Worm (Caenorhabditis elegans) whole organism, early embryonic: ENCODE data around the gene F46F5.11.

Experiments
- F13C5.2 ChIP-seq: sonication (generic microtip); optimal IDR thresholded peaks from 2 replicates; lab custom pipeline; 2017; ENCODE audit warnings: mild to moderate bottlenecking, missing genetic modification characterization, inconsistent platforms, missing compliant biosample characterization
- aly-1 ChIP-seq: sonication (generic microtip); optimal IDR thresholded peaks from 2 replicates; lab custom pipeline; 2016; ENCODE audit warnings: missing genetic modification characterization, missing compliant biosample characterization
- ama-1 ChIP-seq: fragments of 150-350 bp; optimal IDR thresholded peaks from 2 replicates; lab custom pipeline; 2014
- ceh-13 ChIP-seq: fragments of 200-800 bp; sonication (Bioruptor generic); optimal IDR thresholded peaks from 2 replicates; lab custom pipeline; 2018; ENCODE audit warnings: mild to moderate bottlenecking, missing genetic modification characterization, missing compliant biosample characterization
- ets-7 ChIP-seq: sonication (generic microtip); optimal IDR thresholded peaks from 2 replicates; lab custom pipeline; 2016; ENCODE audit warnings: missing genotype, missing genetic modification characterization, missing compliant biosample characterization
- flt-1 ChIP-seq: fragments of 200-800 bp; sonication (Bioruptor generic); IDR thresholded peaks from 2 replicates; pipeline ENCODE4 v1.3.6; 2022; ENCODE audit warnings: missing genetic modification characterization, missing compliant biosample characterization
- hmbx-1 ChIP-seq: sonication (generic microtip); optimal IDR thresholded peaks from 2 replicates; lab custom pipeline; 2016; ENCODE audit warnings: mild to moderate bottlenecking, missing genetic modification characterization, missing compliant biosample characterization
- hmg-4 ChIP-seq: fragments of 200-800 bp; sonication (Bioruptor generic); optimal IDR thresholded peaks from 2 replicates; lab custom pipeline; 2018; ENCODE audit warnings: mild to moderate bottlenecking, missing genetic modification characterization, missing compliant biosample characterization
- hnd-1 ChIP-seq: sonication (generic microtip); optimal IDR thresholded peaks from 2 replicates; lab custom pipeline; 2016; ENCODE audit warnings: missing genetic modification characterization, missing compliant biosample characterization
- sea-1 ChIP-seq: fragments of 200-800 bp; sonication (Bioruptor generic); conservative IDR thresholded peaks from 2 replicates; pipeline ENCODE4 v1.3.6; 2022; ENCODE audit warnings: missing genetic modification characterization, missing compliant biosample characterization
- tbx-37 ChIP-seq: fragments of 200-800 bp; sonication (Bioruptor generic); conservative IDR thresholded peaks from 2 replicates; pipeline ENCODE4 v1.3.6; 2022; ENCODE audit warnings: missing genetic modification reagents, missing genetic modification characterization, missing compliant biosample characterization
- tra-4 ChIP-seq: sonication (generic microtip); optimal IDR thresholded peaks from 2 replicates; lab custom pipeline; 2017; ENCODE audit warnings: missing genetic modification characterization, missing compliant biosample characterization

ce11 chrII:814737-815136 lies 6.2 kb downstream of the F46F5.11 start, which contains the start of gene msrp-3:
- TF ChIP-seq ama-1 (lab: Kevin White, UChicago), result no peak
- no peak for TF ChIP-seq sea-1 (GFP tag; lab: Robert Waterston, UW)
- no peak for TF ChIP-seq flt-1
- TF ChIP-seq ets-7 (tag; lab: Kevin White, UChicago), result no peak
- TF ChIP-seq hmg-4 (GFP tag; lab: Kevin White, UChicago), result no peak
- TF ChIP-seq aly-1 (tag; lab: Kevin White, UChicago), result no peak
- no peak for TF ChIP-seq hmbx-1
- TF ChIP-seq F13C5.2, result no peak
- no peak for TF ChIP-seq tbx-37
- no peak for TF ChIP-seq tra-4
- TF ChIP-seq ceh-13, result no peak
- no peak for TF ChIP-seq hnd-1 (tag; lab: Kevin White, UChicago)
